Worm (Caenorhabditis elegans): ENCODE measurements around the gene C28H8.7.

DNA sequence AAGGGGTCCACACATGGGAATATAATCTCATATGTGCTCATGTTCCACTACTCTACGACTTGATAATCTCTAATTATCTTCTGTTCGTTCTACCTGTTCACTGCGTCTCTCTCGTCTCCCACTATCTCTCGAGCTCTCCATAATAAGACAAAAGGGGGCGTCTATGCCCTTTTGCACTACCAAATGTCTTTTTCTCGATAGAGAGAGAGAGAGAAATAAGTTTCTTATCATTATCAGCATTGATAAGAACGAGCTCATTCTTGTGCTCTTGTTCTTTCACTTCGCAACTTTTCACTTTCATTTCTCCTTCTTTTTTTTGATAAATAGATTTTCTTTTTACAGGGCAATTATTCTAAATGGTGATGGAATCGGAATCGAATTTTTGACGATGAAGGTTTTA, 29.1 kb upstream of the C28H8.7 start:
- TF ChIP-seq hnd-1 (tag; optimal IDR thresholded peaks at IDR 0.05) (no peak), sea-1 (GFP tag; conservative IDR thresholded peaks at IDR 0.05) (no peak), flt-1 (GFP tag; IDR thresholded peaks at IDR 0.05) (no peak), ets-7 (tag; optimal IDR thresholded peaks at IDR 0.05) (no peak), ama-1 (optimal IDR thresholded peaks at IDR 0.05) (no peak), aly-1 (tag; optimal IDR thresholded peaks at IDR 0.05) (no peak), hmg-4 (GFP tag; optimal IDR thresholded peaks at IDR 0.05) (no peak), hmbx-1 (tag; optimal IDR thresholded peaks at IDR 0.05) (no peak), F13C5.2 (tag; optimal IDR thresholded peaks at IDR 0.05) (no peak), tbx-11 (GFP tag; IDR thresholded peaks at IDR 0.05) (no peak), ceh-13 (GFP tag; optimal IDR thresholded peaks at IDR 0.05) (no peak)

Data from whole organism, early embryonic.